Worm (Caenorhabditis elegans) whole organism, early embryonic: Measurements from ENCODE around the gene T11F8.4.

Experiments
- B0310.2 ChIP-seq: sonication (generic microtip); optimal IDR thresholded peaks from 2 replicates; lab custom pipeline; 2016; ENCODE audit warnings: mild to moderate bottlenecking, missing genetic modification characterization, missing compliant biosample characterization
- ama-1 ChIP-seq: fragments of 150-350 bp; optimal IDR thresholded peaks from 2 replicates; lab custom pipeline; 2014
- ceh-13 ChIP-seq: fragments of 200-800 bp; sonication (Bioruptor generic); optimal IDR thresholded peaks from 2 replicates; lab custom pipeline; 2018; ENCODE audit warnings: mild to moderate bottlenecking, missing genetic modification characterization, missing compliant biosample characterization
- ceh-36 ChIP-seq: sonication (generic microtip); optimal IDR thresholded peaks from 2 replicates; lab custom pipeline; 2016; ENCODE audit warnings: missing genetic modification characterization, inconsistent platforms, missing compliant biosample characterization
- ets-7 ChIP-seq: sonication (generic microtip); optimal IDR thresholded peaks from 2 replicates; lab custom pipeline; 2016; ENCODE audit warnings: missing genotype, missing genetic modification characterization, missing compliant biosample characterization
- hnd-1 ChIP-seq: sonication (generic microtip); optimal IDR thresholded peaks from 2 replicates; lab custom pipeline; 2016; ENCODE audit warnings: missing genetic modification characterization, missing compliant biosample characterization
- pes-1 ChIP-seq: fragments of 200-800 bp; sonication (Bioruptor generic); IDR thresholded peaks from 2 replicates; pipeline ENCODE4 v1.3.6; 2022; ENCODE audit warnings: missing genetic modification reagents, missing genetic modification characterization, missing compliant biosample characterization
- scrt-1 ChIP-seq: fragments of 200-800 bp; sonication (Bioruptor generic); IDR thresholded peaks from 2 replicates; pipeline ENCODE4 v1.3.6; 2022; ENCODE audit warnings: missing genetic modification characterization, missing compliant biosample characterization
- sea-1 ChIP-seq: fragments of 200-800 bp; sonication (Bioruptor generic); conservative IDR thresholded peaks from 2 replicates; pipeline ENCODE4 v1.3.6; 2022; ENCODE audit warnings: missing genetic modification characterization, missing compliant biosample characterization
- tbx-11 ChIP-seq: fragments of 200-800 bp; sonication (Bioruptor generic); IDR thresholded peaks from 2 replicates; pipeline ENCODE4 v1.3.6; 2022; ENCODE audit warnings: missing genetic modification characterization, missing compliant biosample characterization
- tbx-37 ChIP-seq: fragments of 200-800 bp; sonication (Bioruptor generic); conservative IDR thresholded peaks from 2 replicates; pipeline ENCODE4 v1.3.6; 2022; ENCODE audit warnings: missing genetic modification reagents, missing genetic modification characterization, missing compliant biosample characterization
- tra-4 ChIP-seq: sonication (generic microtip); optimal IDR thresholded peaks from 2 replicates; lab custom pipeline; 2017; ENCODE audit warnings: missing genetic modification characterization, missing compliant biosample characterization

DNA sequence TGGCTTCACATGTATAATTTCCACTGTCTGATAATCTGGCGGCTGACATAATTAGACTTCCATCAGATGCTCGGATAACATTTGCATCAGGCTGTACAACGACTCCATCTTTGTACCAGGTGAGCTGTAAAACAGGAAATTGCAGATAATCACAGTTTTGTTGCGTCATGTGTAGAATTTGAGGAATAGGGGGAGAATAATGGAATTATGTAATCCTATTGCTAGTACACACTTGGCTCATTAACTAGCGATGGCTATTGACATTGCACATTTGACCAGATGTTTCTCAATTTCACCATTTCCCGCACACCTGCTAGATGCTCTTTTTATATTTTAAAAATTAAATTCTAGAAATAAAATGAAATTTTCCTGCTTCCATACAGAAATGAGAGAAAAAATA lies 25.0 kb upstream of the T11F8.4 start:
- TF ChIP-seq ama-1 (lab: Kevin White, UChicago) (no peak), ceh-36 (no peak), tra-4 (tag; lab: Kevin White, UChicago) (no peak), ets-7 (no peak), hnd-1 (tag; lab: Kevin White, UChicago) (no peak), B0310.2 (no peak), scrt-1 (GFP tag; lab: Robert Waterston, UW) (no peak), tbx-37 (GFP tag; lab: Robert Waterston, UW) (no peak), sea-1 (GFP tag; lab: Robert Waterston, UW) (no peak), tbx-11 (GFP tag; lab: Robert Waterston, UW) (no peak), pes-1 (GFP tag; lab: Robert Waterston, UW) (no peak), ceh-13 (GFP tag; lab: Kevin White, UChicago) (no peak)
